Worm (Caenorhabditis elegans) whole organism, L1 larva: ENCODE measurements around the gene lec-4.

ENCODE experiments used
- F16B12.6 ChIP-seq: fragments of 150-350 bp; optimal IDR thresholded peaks from 2 replicates; lab custom pipeline; 2014; ENCODE audit warnings: missing biosample characterization, missing genetic modification characterization
- aha-1 ChIP-seq: fragments of 150-350 bp; optimal IDR thresholded peaks from 2 replicates; lab custom pipeline; 2014; ENCODE audit warnings: missing biosample characterization, missing genetic modification characterization
- aly-2 ChIP-seq: fragments of 150-350 bp; optimal IDR thresholded peaks from 2 replicates; lab custom pipeline; 2014; ENCODE audit warnings: missing biosample characterization, missing genetic modification characterization
- blmp-1 ChIP-seq: fragments of 150-350 bp; optimal IDR thresholded peaks from 2 replicates; lab custom pipeline; 2014; ENCODE audit warnings: missing biosample characterization, missing genetic modification characterization
- ceh-63 ChIP-seq: fragments of 200-800 bp; sonication (Bioruptor generic); optimal IDR thresholded peaks from 2 replicates; lab custom pipeline; 2018; ENCODE audit warnings: mild to moderate bottlenecking, missing genetic modification characterization, missing compliant biosample characterization
- ceh-8 ChIP-seq: fragments of 200-800 bp; sonication (Bioruptor generic); optimal IDR thresholded peaks from 2 replicates; lab custom pipeline; 2018; ENCODE audit warnings: mild to moderate bottlenecking, missing genetic modification characterization, moderate library complexity, missing compliant biosample characterization
- ceh-90 ChIP-seq: sonication (generic microtip); optimal IDR thresholded peaks from 2 replicates; lab custom pipeline; 2016; ENCODE audit warnings: missing genetic modification characterization, missing compliant biosample characterization
- dpl-1 ChIP-seq, 3 experiments: fragments of 150-350 bp in 2 of 3; sonication (generic microtip) in 1 of 3; optimal IDR thresholded peaks; 2 replicates each; lab custom pipeline; 2014 to 2017; ENCODE audit warnings: missing biosample characterization in 3 of 3, missing genetic modification characterization in 3 of 3, missing genetic modification reagents in 3 of 3
- efl-1 ChIP-seq, 4 experiments: fragments of 150-350 bp; optimal IDR thresholded peaks in 3 of 4; peaks in 1 of 4; 1 replicate in 1 of 4; 2 replicates in 3 of 4; lab custom pipeline; 2014; ENCODE audit warnings: missing biosample characterization in 2 of 4, missing genetic modification characterization in 2 of 4, missing genetic modification reagents in 2 of 4
- efl-3 ChIP-seq: fragments of 200-800 bp; sonication (Bioruptor generic); optimal IDR thresholded peaks from 2 replicates; lab custom pipeline; 2018; ENCODE audit warnings: mild to moderate bottlenecking, missing genetic modification characterization, missing compliant biosample characterization
- egl-13 ChIP-seq: sonication (generic microtip); optimal IDR thresholded peaks from 2 replicates; lab custom pipeline; 2016; ENCODE audit warnings: missing genotype, missing genetic modification reagents, missing genetic modification characterization, missing compliant biosample characterization
- egl-27 ChIP-seq, 2 experiments: fragments of 150-350 bp in 1 of 2; sonication (generic microtip); optimal IDR thresholded peaks; 3 replicates each; lab custom pipeline; 2017 to 2018; ENCODE audit warnings: missing biosample characterization in 2 of 2, missing genetic modification characterization in 2 of 2, missing genetic modification reagents in 2 of 2
- elt-2 ChIP-seq: sonication (generic microtip); optimal IDR thresholded peaks from 2 replicates; lab custom pipeline; 2016; ENCODE audit warnings: missing genetic modification characterization, mild to moderate bottlenecking, inconsistent platforms, missing compliant biosample characterization, missing genetic modification reagents
- elt-3 ChIP-seq, 6 experiments: fragments of 150-350 bp in 1 of 6; sonication (generic microtip); optimal IDR thresholded peaks; 2 replicates each; lab custom pipeline; 2017 to 2018; ENCODE audit warnings: missing biosample characterization in 6 of 6, missing genetic modification characterization in 6 of 6, inconsistent platforms in 1 of 6
- ets-5 ChIP-seq: fragments of 200-800 bp; sonication (Bioruptor generic); IDR thresholded peaks from 2 replicates; pipeline ENCODE4 v1.3.6; 2022; ENCODE audit warnings: missing genetic modification characterization, missing compliant biosample characterization
- fkh-10 ChIP-seq: sonication (generic microtip); optimal IDR thresholded peaks from 2 replicates; lab custom pipeline; 2017; ENCODE audit warnings: missing biosample characterization, missing genetic modification reagents, missing genetic modification characterization
- fkh-4 ChIP-seq: sonication (generic microtip); optimal IDR thresholded peaks from 2 replicates; lab custom pipeline; 2016; ENCODE audit warnings: missing compliant biosample characterization, missing genetic modification characterization, borderline replicate concordance
- fkh-8 ChIP-seq: sonication (generic microtip); optimal IDR thresholded peaks from 2 replicates; lab custom pipeline; 2016; ENCODE audit warnings: mild to moderate bottlenecking, missing genetic modification characterization, missing compliant biosample characterization
- fos-1 ChIP-seq: fragments of 150-350 bp; optimal IDR thresholded peaks from 2 replicates; lab custom pipeline; 2014; ENCODE audit warnings: missing biosample characterization, missing genetic modification characterization
- hlh-17 ChIP-seq: fragments of 200-800 bp; sonication (Bioruptor generic); optimal IDR thresholded peaks from 2 replicates; lab custom pipeline; 2018; ENCODE audit warnings: missing genetic modification characterization, mild to moderate bottlenecking, missing compliant biosample characterization, moderate library complexity, borderline replicate concordance
- hlh-4 ChIP-seq: sonication (generic microtip); optimal IDR thresholded peaks from 2 replicates; lab custom pipeline; 2016; ENCODE audit warnings: mild to moderate bottlenecking, missing genetic modification characterization, missing compliant biosample characterization
- lin-14 ChIP-seq: fragments of 200-800 bp; sonication (Bioruptor generic); optimal IDR thresholded peaks from 2 replicates; lab custom pipeline; 2018; ENCODE audit warnings: mild to moderate bottlenecking, missing genetic modification characterization, moderate library complexity, missing compliant biosample characterization
- lin-35 ChIP-seq, 2 experiments: fragments of 150-350 bp; optimal IDR thresholded peaks; 2 replicates each; lab custom pipeline; 2014; ENCODE audit warnings: missing biosample characterization in 2 of 2, missing genetic modification characterization in 2 of 2, missing genetic modification reagents in 2 of 2
- lir-3 ChIP-seq: sonication (generic microtip); optimal IDR thresholded peaks from 2 replicates; lab custom pipeline; 2016; ENCODE audit warnings: mild to moderate bottlenecking, missing genetic modification characterization, moderate library complexity, missing compliant biosample characterization; ENCODE audit not compliant: poor library complexity
- lsy-2 ChIP-seq, 2 experiments: fragments of 150-350 bp; optimal IDR thresholded peaks; 2 replicates each; lab custom pipeline; 2014; ENCODE audit warnings: missing biosample characterization in 2 of 2, missing genetic modification characterization in 2 of 2
- nhr-12 ChIP-seq: sonication (generic microtip); optimal IDR thresholded peaks from 2 replicates; lab custom pipeline; 2017; ENCODE audit warnings: missing biosample characterization, missing genetic modification characterization
- nhr-19 ChIP-seq: fragments of 200-800 bp; sonication (Bioruptor generic); conservative IDR thresholded peaks from 2 replicates; pipeline ENCODE4 v1.3.6; 2022; ENCODE audit warnings: missing genetic modification characterization, missing compliant biosample characterization
- nhr-20 ChIP-seq: sonication (generic microtip); optimal IDR thresholded peaks from 2 replicates; lab custom pipeline; 2016; ENCODE audit warnings: mild to moderate bottlenecking, missing genetic modification characterization, missing compliant biosample characterization
- nhr-28 ChIP-seq: fragments of 150-350 bp; optimal IDR thresholded peaks from 2 replicates; lab custom pipeline; 2014; ENCODE audit warnings: missing biosample characterization, missing genetic modification characterization
- nhr-71 ChIP-seq: sonication (generic microtip); optimal IDR thresholded peaks from 2 replicates; lab custom pipeline; 2016; ENCODE audit warnings: mild to moderate bottlenecking, missing genetic modification characterization, moderate library complexity, missing compliant biosample characterization
- nhr-77 ChIP-seq: fragments of 150-350 bp; optimal IDR thresholded peaks from 2 replicates; lab custom pipeline; 2014; ENCODE audit warnings: missing biosample characterization, missing genetic modification characterization
- nhr-90 ChIP-seq: sonication (generic microtip); optimal IDR thresholded peaks from 2 replicates; lab custom pipeline; 2016; ENCODE audit warnings: mild to moderate bottlenecking, missing genetic modification characterization, missing compliant biosample characterization; ENCODE audit not compliant: poor library complexity
- pag-3 ChIP-seq: sonication (generic microtip); optimal IDR thresholded peaks from 2 replicates; lab custom pipeline; 2017; ENCODE audit warnings: missing genetic modification characterization, mild to moderate bottlenecking, missing compliant biosample characterization, antibody characterized with exemption, borderline replicate concordance; ENCODE audit not compliant: insufficient read depth
- pax-3 ChIP-seq: fragments of 200-800 bp; sonication (Bioruptor generic); optimal IDR thresholded peaks from 2 replicates; lab custom pipeline; 2018; ENCODE audit warnings: mild to moderate bottlenecking, missing genetic modification characterization, moderate library complexity, missing compliant biosample characterization
- pqm-1 ChIP-seq: sonication (generic microtip); optimal IDR thresholded peaks from 3 replicates; lab custom pipeline; 2017; ENCODE audit warnings: missing biosample characterization, missing genetic modification characterization
- rnt-1 ChIP-seq: sonication (generic microtip); optimal IDR thresholded peaks from 2 replicates; lab custom pipeline; 2016; ENCODE audit warnings: mild to moderate bottlenecking, missing genetic modification characterization, moderate library complexity, missing compliant biosample characterization
- skn-1 ChIP-seq: fragments of 150-350 bp; optimal IDR thresholded peaks from 2 replicates; lab custom pipeline; 2014; ENCODE audit warnings: missing biosample characterization, missing genetic modification characterization
- snpc-4 ChIP-seq: fragments of 150-350 bp; optimal IDR thresholded peaks from 2 replicates; lab custom pipeline; 2014; ENCODE audit warnings: missing biosample characterization, missing genetic modification characterization
- sox-4 ChIP-seq: sonication (generic microtip); optimal IDR thresholded peaks from 2 replicates; lab custom pipeline; 2016; ENCODE audit warnings: missing genetic modification characterization, missing compliant biosample characterization
- unc-130 ChIP-seq: fragments of 150-350 bp; optimal IDR thresholded peaks from 2 replicates; lab custom pipeline; 2017; ENCODE audit warnings: missing biosample characterization, missing genetic modification characterization, inconsistent platforms
- unc-30 ChIP-seq: sonication (generic microtip); optimal IDR thresholded peaks from 2 replicates; lab custom pipeline; 2017; ENCODE audit warnings: missing biosample characterization, missing genetic modification characterization
- unc-62 ChIP-seq: fragments of 150-350 bp; optimal IDR thresholded peaks from 2 replicates; lab custom pipeline; 2014; ENCODE audit warnings: missing biosample characterization, missing genetic modification reagents, missing genetic modification characterization
- unc-86 ChIP-seq: sonication (generic microtip); optimal IDR thresholded peaks from 2 replicates; lab custom pipeline; 2016; ENCODE audit warnings: missing genetic modification characterization, missing compliant biosample characterization
- unc-98 ChIP-seq: fragments of 200-800 bp; sonication (Bioruptor generic); IDR thresholded peaks from 2 replicates; pipeline ENCODE4 v1.3.6; 2022; ENCODE audit warnings: missing genetic modification characterization, missing compliant biosample characterization
- xbp-1 ChIP-seq: sonication (generic microtip); optimal IDR thresholded peaks from 2 replicates; lab custom pipeline; 2016; ENCODE audit warnings: missing genetic modification characterization, missing compliant biosample characterization
- zag-1 ChIP-seq: fragments of 150-350 bp; optimal IDR thresholded peaks from 2 replicates; lab custom pipeline; 2014; ENCODE audit warnings: missing biosample characterization, missing genetic modification characterization

lec-4 gene

ce11 chrIII:3786427-3786935 is 13.4 kb upstream of the lec-4 start, which contains the start of gene acy-3 (continued):
- no peak for TF ChIP-seq unc-86
- TF ChIP-seq nhr-20, result peak; percentile 62
- TF ChIP-seq nhr-77 (tag; lab: Kevin White, UChicago), result no peak
- peak; percentile 18 for TF ChIP-seq unc-130 (tag; lab: Kevin White, UChicago)
- TF ChIP-seq hlh-17 (GFP tag; lab: Kevin White, UChicago), result no peak
- TF ChIP-seq unc-62 (GFP tag; lab: Kevin White, UChicago), result no peak
- TF ChIP-seq rnt-1, result peak; percentile 72
- TF ChIP-seq blmp-1, result peak; percentile 50
- no peak for TF ChIP-seq ceh-90
- TF ChIP-seq xbp-1, result peak; percentile 21
- no peak for TF ChIP-seq ceh-8
- no peak for TF ChIP-seq nhr-28 (tag; lab: Kevin White, UChicago)
- TF ChIP-seq aly-2 (tag; lab: Kevin White, UChicago), result no peak
- no peak for TF ChIP-seq pax-3 (tag; lab: Kevin White, UChicago)
- TF ChIP-seq skn-1 (tag; lab: Kevin White, UChicago), result peak; percentile 1
- no peak for TF ChIP-seq fkh-8 (tag; lab: Kevin White, UChicago)
- peak; percentile 46 to 58 for TF ChIP-seq efl-1 (optimal IDR thresholded peaks at IDR 0.05; lab: Kevin White, UChicago)
- peak in 1 of 2 experiments; percentile 94 for TF ChIP-seq efl-1 (GFP tag; optimal IDR thresholded peaks at IDR 0.05 in 1 of 2; lab: Kevin White, UChicago)
- TF ChIP-seq hlh-4 (tag; lab: Kevin White, UChicago), result no peak
- no peak for TF ChIP-seq efl-3 (GFP tag; lab: Kevin White, UChicago)
- no peak for TF ChIP-seq ets-5
- peak in 1 of 3 experiments; percentile 35 for TF ChIP-seq dpl-1 (GFP tag; optimal IDR thresholded peaks at IDR 0.05; lab: Kevin White, UChicago)
- TF ChIP-seq unc-98, result no peak
- no peak for TF ChIP-seq pqm-1
- TF ChIP-seq elt-2 (tag; lab: Kevin White, UChicago), result peak; percentile 28
- peak; percentile 29 to 53 for TF ChIP-seq lsy-2 (tag; optimal IDR thresholded peaks at IDR 0.05; lab: Kevin White, UChicago)
- no peak for TF ChIP-seq pag-3
- peak; percentile 19 for TF ChIP-seq fos-1 (tag; lab: Kevin White, UChicago)
- no peak for TF ChIP-seq egl-13 (tag; lab: Kevin White, UChicago)
- TF ChIP-seq nhr-90 (tag; lab: Kevin White, UChicago), result peak; percentile 53
- TF ChIP-seq snpc-4 (tag; lab: Kevin White, UChicago), result no peak

ce11 chrIII:3785094-3785493 is 12.0 kb upstream of the lec-4 start:
- peak; percentile 19 for TF ChIP-seq elt-2 (tag; lab: Kevin White, UChicago)
- peak in 1 of 2 experiments; percentile 6 for TF ChIP-seq lin-35 (GFP tag; optimal IDR thresholded peaks at IDR 0.05; lab: Kevin White, UChicago)
- no peak for TF ChIP-seq xbp-1
- no peak for TF ChIP-seq lir-3 (tag; lab: Kevin White, UChicago)
- no peak for TF ChIP-seq fkh-10 (GFP tag; lab: Kevin White, UChicago)

DNA sequence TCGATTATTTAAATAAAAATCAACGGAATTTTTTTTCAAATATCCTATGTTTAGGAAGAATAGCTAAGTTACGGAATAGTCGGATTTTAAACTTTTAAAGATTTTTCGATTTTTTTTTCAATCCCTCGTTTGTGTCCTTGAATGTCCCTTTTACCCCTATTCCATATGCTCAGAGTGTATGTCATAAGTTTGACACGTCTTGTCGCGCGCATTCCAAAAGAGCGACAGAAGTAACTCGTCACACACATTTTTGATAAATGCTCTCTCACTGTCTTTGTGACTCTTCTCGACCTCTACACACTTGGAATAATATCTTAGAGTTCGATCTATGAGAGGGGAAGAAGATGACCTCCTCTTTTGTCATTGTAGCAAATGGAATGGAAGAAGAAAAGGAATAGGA is 10.8 kb upstream of the lec-4 start:
- TF ChIP-seq lin-14 (GFP tag; lab: Kevin White, UChicago) (peak; percentile 39), efl-3 (GFP tag; lab: Kevin White, UChicago) (no peak), nhr-12 (tag; lab: Kevin White, UChicago) (no peak), rnt-1 (peak; percentile 4), nhr-19 (GFP tag; lab: Robert Waterston, UW) (no peak)

- TF ChIP-seq lsy-2 (tag; optimal IDR thresholded peaks at IDR 0.05; lab: Kevin White, UChicago) (peak; percentile 19 to 74), efl-1 (optimal IDR thresholded peaks at IDR 0.05; lab: Kevin White, UChicago) (peak in 1 of 2 experiments; percentile 21), efl-1 (GFP tag; optimal IDR thresholded peaks at IDR 0.05 in 1 of 2; lab: Kevin White, UChicago) (no peak), elt-3 (tag; optimal IDR thresholded peaks at IDR 0.05; lab: Kevin White, UChicago) (no peak), F16B12.6 (tag; lab: Kevin White, UChicago) (no peak), aha-1 (tag; lab: Kevin White, UChicago) (no peak), zag-1 (tag; lab: Kevin White, UChicago) (no peak), ceh-63 (GFP tag; lab: Kevin White, UChicago) (no peak), sox-4 (tag; lab: Kevin White, UChicago) (no peak), nhr-71 (peak; percentile 76), pqm-1 (no peak), nhr-90 (tag; lab: Kevin White, UChicago) (no peak), unc-30 (tag; lab: Kevin White, UChicago) (no peak), fkh-4 (tag; lab: Kevin White, UChicago) (no peak), ceh-8 (no peak), egl-27 (tag; optimal IDR thresholded peaks at IDR 0.05; lab: Kevin White, UChicago) (no peak), fkh-10 (GFP tag; lab: Kevin White, UChicago) (no peak), egl-13 (tag; lab: Kevin White, UChicago) (no peak)
Observed at ce11 chrIII:3782853-3783252, 9.7 kb upstream of the lec-4 start.
